Worm (Caenorhabditis elegans) whole organism, midembryonic: Measurements from ENCODE around the gene C05D11.13.

Source experiments
- klf-2 ChIP-seq: fragments of 200-800 bp; sonication (Bioruptor generic); conservative IDR thresholded peaks from 2 replicates; pipeline ENCODE4 v1.3.6; 2022; ENCODE audit warnings: missing genetic modification reagents, missing genetic modification characterization, missing compliant biosample characterization
- tab-1 ChIP-seq: fragments of 200-800 bp; sonication (Bioruptor generic); IDR thresholded peaks from 2 replicates; pipeline ENCODE4 v1.3.6; 2022; ENCODE audit warnings: missing genetic modification characterization, missing compliant biosample characterization
- ztf-23 ChIP-seq: fragments of 200-800 bp; sonication (Bioruptor generic); IDR thresholded peaks from 2 replicates; pipeline ENCODE4 v1.3.6; 2022; ENCODE audit warnings: missing genetic modification reagents, missing genetic modification characterization, missing compliant biosample characterization

DNA sequence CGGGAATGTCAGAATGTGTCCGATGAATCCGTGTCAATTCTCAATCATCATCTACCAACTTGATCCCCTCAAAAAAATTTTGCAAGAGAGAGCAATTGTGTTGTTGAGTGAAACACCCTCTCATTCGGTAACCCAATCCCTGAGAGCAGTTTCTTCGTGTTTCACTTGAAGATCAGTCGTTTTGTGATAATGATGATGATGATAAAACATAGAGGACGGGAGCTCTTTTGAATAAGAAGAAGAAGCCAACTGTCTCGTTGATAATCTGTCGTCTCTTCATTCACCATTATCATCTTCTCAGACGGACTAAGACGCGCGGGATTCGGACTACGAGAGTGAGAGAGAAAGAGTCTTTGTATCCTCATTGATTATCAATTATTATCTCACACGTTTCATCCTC is 39.3 kb downstream of the C05D11.13 start:
- no peak for TF ChIP-seq tab-1 (GFP tag; lab: Robert Waterston, UW)
- no peak for TF ChIP-seq klf-2 (GFP tag; lab: Robert Waterston, UW)
- TF ChIP-seq ztf-23 = no peak
